Worm (Caenorhabditis elegans) whole organism, young adult: ENCODE measurements around the gene srbc-23.

Experiments used
- B0019.2 ChIP-seq: fragments of 200-800 bp; sonication (Bioruptor generic); conservative IDR thresholded peaks from 2 replicates; pipeline ENCODE4 v1.3.6; 2022; ENCODE audit warnings: missing genetic modification reagents, missing genetic modification characterization, missing compliant biosample characterization
- B0035.1 ChIP-seq: sonication (generic microtip); optimal IDR thresholded peaks from 2 replicates; lab custom pipeline; 2016; ENCODE audit warnings: missing genetic modification characterization, mild to moderate bottlenecking, missing compliant biosample characterization, missing genotype, missing genetic modification reagents
- C17E4.6 ChIP-seq: fragments of 200-800 bp; sonication (Bioruptor generic); IDR thresholded peaks from 2 replicates; pipeline ENCODE4 v1.3.6; 2022; ENCODE audit warnings: missing genetic modification reagents, missing genetic modification characterization, missing compliant biosample characterization
- F33H1.4 ChIP-seq: fragments of 200-800 bp; sonication (Bioruptor generic); IDR thresholded peaks from 2 replicates; pipeline ENCODE4 v1.3.6; 2022; ENCODE audit warnings: missing genetic modification reagents, missing genetic modification characterization, missing compliant biosample characterization
- F39B2.1 ChIP-seq: fragments of 200-800 bp; sonication (Bioruptor generic); IDR thresholded peaks from 2 replicates; pipeline ENCODE4 v1.3.6; 2022; ENCODE audit warnings: missing genetic modification reagents, missing genetic modification characterization, missing compliant biosample characterization
- F57A8.1 ChIP-seq: fragments of 200-800 bp; sonication (Bioruptor generic); optimal IDR thresholded peaks from 2 replicates; lab custom pipeline; 2018; ENCODE audit warnings: mild to moderate bottlenecking, missing genetic modification characterization, moderate library complexity, missing compliant biosample characterization
- T07F8.4 ChIP-seq: sonication (generic microtip); optimal IDR thresholded peaks from 2 replicates; lab custom pipeline; 2016; ENCODE audit warnings: mild to moderate bottlenecking, missing genetic modification characterization, moderate library complexity, missing compliant biosample characterization
- Y53F4B.3 ChIP-seq: fragments of 200-800 bp; sonication (Bioruptor generic); IDR thresholded peaks from 2 replicates; pipeline ENCODE4 v1.3.6; 2022; ENCODE audit warnings: missing genetic modification reagents, missing genetic modification characterization, missing compliant biosample characterization
- Y56A3A.18 ChIP-seq: fragments of 200-800 bp; sonication (Bioruptor generic); IDR thresholded peaks from 2 replicates; pipeline ENCODE4 v1.3.6; 2022; ENCODE audit warnings: missing genetic modification reagents, missing genetic modification characterization, missing compliant biosample characterization
- ama-1 ChIP-seq, 3 experiments: fragments of 150-350 bp in 1 of 3; sonication (generic microtip) in 2 of 3; optimal IDR thresholded peaks; 2 replicates each; lab custom pipeline; 2014 to 2018; ENCODE audit warnings: missing biosample characterization in 2 of 3, missing genetic modification characterization in 2 of 3, missing genetic modification reagents in 2 of 3
- aptf-2 ChIP-seq: fragments of 200-800 bp; sonication (Bioruptor generic); conservative IDR thresholded peaks from 2 replicates; pipeline ENCODE4 v1.3.6; 2022; ENCODE audit warnings: missing genetic modification reagents, missing genetic modification characterization, missing compliant biosample characterization
- aptf-3 ChIP-seq: fragments of 200-800 bp; sonication (Bioruptor generic); IDR thresholded peaks from 2 replicates; pipeline ENCODE4 v1.3.6; 2022; ENCODE audit warnings: missing genetic modification characterization, missing compliant biosample characterization
- atf-7 ChIP-seq: sonication (generic microtip); optimal IDR thresholded peaks from 2 replicates; lab custom pipeline; 2017; ENCODE audit warnings: mild to moderate bottlenecking, missing genetic modification characterization, missing compliant biosample characterization
- athp-1 ChIP-seq: sonication (generic microtip); optimal IDR thresholded peaks from 2 replicates; lab custom pipeline; 2017; ENCODE audit warnings: mild to moderate bottlenecking, missing genetic modification characterization, missing compliant biosample characterization
- attf-6 ChIP-seq: fragments of 200-800 bp; sonication (Bioruptor generic); IDR thresholded peaks from 2 replicates; pipeline ENCODE4 v1.3.6; 2022; ENCODE audit warnings: missing genetic modification reagents, missing genetic modification characterization, missing compliant biosample characterization
- ccch-3 ChIP-seq: fragments of 200-800 bp; sonication (Bioruptor generic); optimal IDR thresholded peaks from 2 replicates; lab custom pipeline; 2018; ENCODE audit warnings: mild to moderate bottlenecking, missing genetic modification characterization, missing compliant biosample characterization
- ceh-27 ChIP-seq: fragments of 200-800 bp; sonication (Bioruptor generic); optimal IDR thresholded peaks from 2 replicates; lab custom pipeline; 2018; ENCODE audit warnings: mild to moderate bottlenecking, missing genetic modification characterization, moderate library complexity, missing compliant biosample characterization
- ceh-40 ChIP-seq: fragments of 200-800 bp; sonication (Bioruptor generic); IDR thresholded peaks from 2 replicates; pipeline ENCODE4 v1.3.6; 2022; ENCODE audit warnings: missing genetic modification characterization, missing compliant biosample characterization
- ceh-58 ChIP-seq: fragments of 200-800 bp; sonication (Bioruptor generic); IDR thresholded peaks from 2 replicates; pipeline ENCODE4 v1.3.6; 2022; ENCODE audit warnings: missing genetic modification characterization, missing compliant biosample characterization
- ceh-79 ChIP-seq: sonication (generic microtip); optimal IDR thresholded peaks from 2 replicates; lab custom pipeline; 2017; ENCODE audit warnings: mild to moderate bottlenecking, missing genetic modification characterization, missing compliant biosample characterization
- chd-7 ChIP-seq: sonication (generic microtip); optimal IDR thresholded peaks from 2 replicates; lab custom pipeline; 2016; ENCODE audit warnings: mild to moderate bottlenecking, missing genetic modification characterization, moderate library complexity, missing compliant biosample characterization
- egl-18 ChIP-seq: fragments of 200-800 bp; sonication (Bioruptor generic); IDR thresholded peaks from 2 replicates; pipeline ENCODE4 v1.3.6; 2022; ENCODE audit warnings: missing genetic modification reagents, missing genetic modification characterization, missing compliant biosample characterization
- ekl-4 ChIP-seq: fragments of 200-800 bp; sonication (Bioruptor generic); IDR thresholded peaks from 2 replicates; pipeline ENCODE4 v1.3.6; 2022; ENCODE audit warnings: missing genetic modification reagents, missing genetic modification characterization, missing compliant biosample characterization
- ets-4 ChIP-seq: fragments of 200-800 bp; sonication (Bioruptor generic); optimal IDR thresholded peaks from 2 replicates; lab custom pipeline; 2018; ENCODE audit warnings: mild to moderate bottlenecking, missing genetic modification characterization, missing compliant biosample characterization
- him-1 ChIP-seq: sonication (generic microtip); optimal IDR thresholded peaks from 2 replicates; lab custom pipeline; 2016; ENCODE audit warnings: missing genotype, missing genetic modification reagents, missing genetic modification characterization, missing compliant biosample characterization
- hmg-1.2 ChIP-seq: fragments of 200-800 bp; sonication (Bioruptor generic); IDR thresholded peaks from 2 replicates; pipeline ENCODE4 v1.3.6; 2022; ENCODE audit warnings: missing genetic modification reagents, missing genetic modification characterization, missing compliant biosample characterization
- hmg-20 ChIP-seq: fragments of 200-800 bp; sonication (Bioruptor generic); IDR thresholded peaks from 2 replicates; pipeline ENCODE4 v1.3.6; 2022; ENCODE audit warnings: missing genetic modification reagents, missing genetic modification characterization, missing compliant biosample characterization
- hsf-1 ChIP-seq: fragments of 200-800 bp; sonication (Bioruptor generic); IDR thresholded peaks from 2 replicates; pipeline ENCODE4 v1.3.6; 2022; ENCODE audit warnings: missing genetic modification reagents, missing genetic modification characterization, missing compliant biosample characterization
- let-607 ChIP-seq, 2 experiments: fragments of 200-800 bp in 1 of 2; sonication (Bioruptor generic) in 1 of 2; sonication (generic microtip) in 1 of 2; optimal IDR thresholded peaks; 2 replicates each; lab custom pipeline; 2016 to 2018; ENCODE audit warnings: mild to moderate bottlenecking in 2 of 2, missing compliant biosample characterization in 2 of 2, missing genetic modification characterization in 2 of 2, moderate library complexity in 2 of 2, missing genotype in 1 of 2
- lin-35 ChIP-seq, 3 experiments: fragments of 150-350 bp in 2 of 3; sonication (generic microtip) in 1 of 3; optimal IDR thresholded peaks; 2 replicates each; lab custom pipeline; 2014 to 2018; ENCODE audit warnings: missing biosample characterization in 3 of 3, missing genetic modification characterization in 3 of 3, missing genetic modification reagents in 3 of 3
- lin-54 ChIP-seq: fragments of 200-800 bp; sonication (Bioruptor generic); optimal IDR thresholded peaks from 2 replicates; lab custom pipeline; 2018; ENCODE audit warnings: mild to moderate bottlenecking, missing genetic modification characterization, missing compliant biosample characterization
- lir-1 ChIP-seq: fragments of 200-800 bp; sonication (Bioruptor generic); conservative IDR thresholded peaks from 2 replicates; pipeline ENCODE4 v1.3.6; 2022; ENCODE audit warnings: missing genetic modification reagents, missing genetic modification characterization, missing compliant biosample characterization
- madf-3 ChIP-seq: fragments of 200-800 bp; sonication (Bioruptor generic); IDR thresholded peaks from 2 replicates; pipeline ENCODE4 v1.3.6; 2022; ENCODE audit warnings: missing genetic modification reagents, missing genetic modification characterization, missing compliant biosample characterization
- madf-6 ChIP-seq: fragments of 200-800 bp; sonication (Bioruptor generic); IDR thresholded peaks from 2 replicates; pipeline ENCODE4 v1.3.6; 2022; ENCODE audit warnings: missing genetic modification reagents, missing genetic modification characterization, missing compliant biosample characterization
- madf-8 ChIP-seq: fragments of 200-800 bp; sonication (Bioruptor generic); conservative IDR thresholded peaks from 2 replicates; pipeline ENCODE4 v1.3.6; 2022; ENCODE audit warnings: missing genetic modification reagents, missing genetic modification characterization, missing compliant biosample characterization
- mes-4 ChIP-seq: sonication (generic microtip); optimal IDR thresholded peaks from 2 replicates; lab custom pipeline; 2016; ENCODE audit warnings: missing genotype, missing genetic modification characterization, missing compliant biosample characterization
- nfya-1 ChIP-seq: sonication (generic microtip); optimal IDR thresholded peaks from 2 replicates; lab custom pipeline; 2017; ENCODE audit warnings: antibody characterized with exemption, missing compliant biosample characterization, missing genetic modification characterization, borderline replicate concordance; ENCODE audit not compliant: insufficient read depth
- nhr-120 ChIP-seq: fragments of 200-800 bp; sonication (Bioruptor generic); IDR thresholded peaks from 2 replicates; pipeline ENCODE4 v1.3.6; 2022; ENCODE audit warnings: missing genetic modification characterization, missing compliant biosample characterization
- nhr-90 ChIP-seq: sonication (generic microtip); optimal IDR thresholded peaks from 2 replicates; lab custom pipeline; 2016; ENCODE audit warnings: missing genotype, mild to moderate bottlenecking, missing genetic modification characterization, missing compliant biosample characterization
- tbx-9 ChIP-seq: sonication (generic microtip); optimal IDR thresholded peaks from 2 replicates; lab custom pipeline; 2016; ENCODE audit warnings: borderline replicate concordance, missing genetic modification characterization, inconsistent platforms, missing compliant biosample characterization
- tlf-1 ChIP-seq: fragments of 200-800 bp; sonication (Bioruptor generic); optimal IDR thresholded peaks from 2 replicates; lab custom pipeline; 2018; ENCODE audit warnings: mild to moderate bottlenecking, missing genetic modification characterization, missing compliant biosample characterization
- unc-62 ChIP-seq: fragments of 150-350 bp; optimal IDR thresholded peaks from 2 replicates; lab custom pipeline; 2014; ENCODE audit warnings: missing biosample characterization, missing genetic modification reagents, missing genetic modification characterization
- xnd-1 ChIP-seq: sonication (generic microtip); optimal IDR thresholded peaks from 2 replicates; lab custom pipeline; 2016; ENCODE audit warnings: missing genotype, missing genetic modification reagents, missing genetic modification characterization, missing compliant biosample characterization
- zim-3 ChIP-seq: sonication (generic microtip); optimal IDR thresholded peaks from 2 replicates; lab custom pipeline; 2017; ENCODE audit warnings: mild to moderate bottlenecking, missing genetic modification characterization, moderate library complexity, missing compliant biosample characterization
- ztf-25 ChIP-seq: fragments of 200-800 bp; sonication (Bioruptor generic); IDR thresholded peaks from 2 replicates; pipeline ENCODE4 v1.3.6; 2022; ENCODE audit warnings: missing genetic modification reagents, missing genetic modification characterization, missing compliant biosample characterization
- ztf-26 ChIP-seq: sonication (generic microtip); optimal IDR thresholded peaks from 2 replicates; lab custom pipeline; 2017; ENCODE audit warnings: missing genetic modification characterization, missing compliant biosample characterization
- ztf-28 ChIP-seq: fragments of 200-800 bp; sonication (Bioruptor generic); IDR thresholded peaks from 2 replicates; pipeline ENCODE4 v1.3.6; 2022; ENCODE audit warnings: missing genetic modification reagents, missing genetic modification characterization, missing compliant biosample characterization
- ztf-6 ChIP-seq: fragments of 200-800 bp; sonication (Bioruptor generic); IDR thresholded peaks from 2 replicates; pipeline ENCODE4 v1.3.6; 2022; ENCODE audit warnings: missing genetic modification reagents, missing genetic modification characterization, missing compliant biosample characterization

Gene srbc-23

DNA sequence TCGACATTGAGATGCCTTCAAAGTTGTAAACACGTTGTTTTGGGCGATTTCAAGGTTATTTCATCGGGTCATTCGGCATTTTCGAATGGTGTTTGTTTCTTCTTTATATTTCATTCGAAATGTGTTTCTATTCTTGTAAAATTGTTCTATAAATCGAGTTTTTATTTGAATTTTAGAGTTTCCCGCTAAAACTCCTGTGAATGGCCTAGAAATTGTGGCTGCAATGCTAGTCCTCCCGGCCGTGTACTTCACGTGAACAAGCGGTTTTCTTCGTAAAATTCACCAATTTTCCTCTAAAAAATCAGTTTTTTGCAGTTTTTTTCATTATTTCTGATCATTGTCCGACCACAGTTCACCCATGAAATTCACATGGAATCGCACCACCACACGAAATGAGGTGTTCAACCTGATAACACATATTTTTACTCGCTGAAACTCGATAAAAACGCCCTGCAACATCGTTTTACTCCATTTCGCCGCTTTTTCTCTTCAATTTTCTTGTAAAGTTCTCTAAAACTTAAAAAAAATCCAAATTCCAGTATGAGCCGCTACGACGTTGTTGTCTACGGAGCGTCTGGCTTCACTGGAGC is 26.3 kb upstream of the srbc-23 start, which contains the start of gene ldp-1 (continued):
- TF ChIP-seq ztf-25 (GFP tag; lab: Robert Waterston, UW): no peak
- TF ChIP-seq C17E4.6 (GFP tag; lab: Robert Waterston, UW): no peak
- no peak for TF ChIP-seq aptf-3 (GFP tag; lab: Robert Waterston, UW)
- no peak for TF ChIP-seq athp-1 (tag; lab: Kevin White, UChicago)
- no peak for TF ChIP-seq hmg-20 (GFP tag; lab: Robert Waterston, UW)
- TF ChIP-seq him-1 (tag; lab: Kevin White, UChicago): no peak
- TF ChIP-seq chd-7 (tag; lab: Kevin White, UChicago): no peak
- TF ChIP-seq madf-3: no peak
- no peak for TF ChIP-seq nhr-120
- TF ChIP-seq attf-6: no peak
- TF ChIP-seq lir-1: peak; percentile 50; the same call in 1 of the 2 replicates
- no peak for TF ChIP-seq Y53F4B.3 (GFP tag; lab: Robert Waterston, UW)
- no peak for TF ChIP-seq ztf-28 (GFP tag; lab: Robert Waterston, UW)
- TF ChIP-seq ccch-3 (GFP tag; lab: Kevin White, UChicago): no peak
- no peak for TF ChIP-seq Y56A3A.18 (GFP tag; lab: Robert Waterston, UW)
- TF ChIP-seq ceh-27 (GFP tag; lab: Kevin White, UChicago): peak; percentile 47
- peak; percentile 66 for TF ChIP-seq madf-6
- no peak for TF ChIP-seq hsf-1
- TF ChIP-seq hmg-1.2 (GFP tag; lab: Robert Waterston, UW): no peak
- TF ChIP-seq ceh-58 (GFP tag; lab: Robert Waterston, UW): no peak
- no peak for TF ChIP-seq nhr-90
- no peak for TF ChIP-seq atf-7
- TF ChIP-seq unc-62 (GFP tag; lab: Kevin White, UChicago): no peak
- no peak for TF ChIP-seq nfya-1 (tag; lab: Kevin White, UChicago)
- no peak for TF ChIP-seq zim-3
- no peak for TF ChIP-seq B0035.1 (tag; lab: Kevin White, UChicago)
- TF ChIP-seq ztf-6 (GFP tag; lab: Robert Waterston, UW): no peak
- no peak for TF ChIP-seq ceh-79
- TF ChIP-seq ama-1 (optimal IDR thresholded peaks at IDR 0.05; lab: Kevin White, UChicago): no peak
- no peak for TF ChIP-seq ama-1 (GFP tag; optimal IDR thresholded peaks at IDR 0.05; lab: Kevin White, UChicago)
- TF ChIP-seq lin-35 (GFP tag; optimal IDR thresholded peaks at IDR 0.05; lab: Kevin White, UChicago): peak; percentile 10 to 81 (median 34)
- TF ChIP-seq madf-8: peak; percentile 16; the same call in 1 of the 2 replicates
- TF ChIP-seq ekl-4 (GFP tag; lab: Robert Waterston, UW): peak; percentile 9; the same call in 1 of the 2 replicates
- TF ChIP-seq tlf-1: no peak
- TF ChIP-seq lin-54: peak; percentile 79
- TF ChIP-seq ets-4 (GFP tag; lab: Kevin White, UChicago): no peak
- 0 out of 2 replicates have a peak, but pooled peaks have one; percentile 58 for TF ChIP-seq aptf-2 (GFP tag; lab: Robert Waterston, UW)
- TF ChIP-seq let-607 (tag; optimal IDR thresholded peaks at IDR 0.05; lab: Kevin White, UChicago): no peak
- TF ChIP-seq xnd-1 (tag; lab: Kevin White, UChicago): peak; percentile 8
- TF ChIP-seq F33H1.4 (GFP tag; lab: Robert Waterston, UW): peak; percentile 27
- TF ChIP-seq B0019.2: no peak
- TF ChIP-seq tbx-9 (tag; lab: Kevin White, UChicago): no peak
- TF ChIP-seq ceh-40 (GFP tag; lab: Robert Waterston, UW): no peak
- TF ChIP-seq F57A8.1 (GFP tag; lab: Kevin White, UChicago): no peak
- no peak for TF ChIP-seq ztf-26
- no peak for TF ChIP-seq mes-4
- no peak for TF ChIP-seq egl-18 (GFP tag; lab: Robert Waterston, UW)
- TF ChIP-seq T07F8.4 (tag; lab: Kevin White, UChicago): no peak
- no peak for TF ChIP-seq F39B2.1
